Worm (Caenorhabditis elegans) whole organism, mixed stage, embryonic: ENCODE results near the gene M04C3.2.

Experiments
- bed-3 ChIP-seq: fragments of 200-800 bp; sonication (Bioruptor generic); optimal IDR thresholded peaks from 3 replicates; lab custom pipeline; 2018; ENCODE audit warnings: mild to moderate bottlenecking, missing genetic modification characterization, moderate library complexity, missing compliant biosample characterization
- blmp-1 ChIP-seq: fragments of 150-350 bp; optimal IDR thresholded peaks from 2 replicates; lab custom pipeline; 2014; ENCODE audit warnings: missing biosample characterization, missing genetic modification characterization
- ces-1 ChIP-seq: fragments of 150-350 bp; optimal IDR thresholded peaks from 2 replicates; lab custom pipeline; 2014; ENCODE audit warnings: missing biosample characterization, missing genetic modification reagents, missing genetic modification characterization
- elt-1 ChIP-seq: sonication (generic microtip); optimal IDR thresholded peaks from 2 replicates; lab custom pipeline; 2017; ENCODE audit warnings: missing genetic modification characterization, mild to moderate bottlenecking, missing compliant biosample characterization, antibody characterized with exemption, moderate library complexity, borderline replicate concordance; ENCODE audit not compliant: insufficient read depth
- nhr-28 ChIP-seq: fragments of 150-350 bp; optimal IDR thresholded peaks from 2 replicates; lab custom pipeline; 2014; ENCODE audit warnings: missing biosample characterization, missing genetic modification characterization
- snpc-4 ChIP-seq: fragments of 150-350 bp; optimal IDR thresholded peaks from 2 replicates; lab custom pipeline; 2014; ENCODE audit warnings: missing biosample characterization, missing genetic modification characterization
- unc-62 ChIP-seq: fragments of 150-350 bp; optimal IDR thresholded peaks from 2 replicates; lab custom pipeline; 2014; ENCODE audit warnings: missing biosample characterization, missing genetic modification reagents, missing genetic modification characterization

DNA sequence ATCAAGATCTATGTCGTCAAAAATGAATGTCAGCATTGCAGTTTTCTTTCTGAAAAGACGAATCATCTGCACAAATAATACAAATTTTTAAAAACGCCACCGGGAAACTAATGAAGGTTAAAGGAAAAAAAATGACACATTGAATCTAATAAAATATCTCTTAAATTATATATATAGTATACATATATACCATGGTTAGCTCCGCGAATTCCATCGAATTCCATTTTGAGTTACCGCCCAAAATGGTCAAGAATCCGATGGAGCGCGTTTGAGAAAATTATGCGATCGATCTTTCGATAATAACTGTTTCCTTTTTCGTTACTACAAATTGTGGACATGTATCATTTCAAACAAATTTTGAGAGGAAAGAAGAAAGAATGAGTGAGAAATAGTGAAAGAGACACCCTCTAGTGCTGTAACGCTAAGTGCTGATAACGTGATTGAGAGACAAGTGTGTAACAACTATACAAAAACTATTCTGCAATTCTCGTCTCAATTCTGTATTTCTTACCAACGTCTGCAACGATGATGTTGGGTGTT, 43.4 kb downstream of the M04C3.2 start, which contains the start of the genes C25F9.6 and C25F9.10:
- TF ChIP-seq ces-1 (GFP tag; lab: Kevin White, UChicago) (no peak), nhr-28 (tag; lab: Kevin White, UChicago) (no peak), bed-3 (no peak), unc-62 (GFP tag; lab: Kevin White, UChicago) (no peak), elt-1 (tag; lab: Kevin White, UChicago) (no peak), blmp-1 (tag; lab: Kevin White, UChicago) (no peak), snpc-4 (tag; lab: Kevin White, UChicago) (no peak)
